Worm (Caenorhabditis elegans) whole organism, midembryonic: ENCODE data around the gene F10E9.3.
A peak's percentile ranks its signal among the peaks of the same experiment; 100 is the strongest.

ENCODE experiments used
- T22C8.4 ChIP-seq: fragments of 200-800 bp; sonication (Bioruptor generic); IDR thresholded peaks from 2 replicates; pipeline ENCODE4 v1.3.6; 2022; ENCODE audit warnings: missing genetic modification characterization, missing compliant biosample characterization
- cog-1 ChIP-seq: sonication (generic microtip); optimal IDR thresholded peaks from 2 replicates; lab custom pipeline; 2016; ENCODE audit warnings: missing genetic modification characterization, missing compliant biosample characterization
- flt-1 ChIP-seq: fragments of 200-800 bp; sonication (Bioruptor generic); IDR thresholded peaks from 2 replicates; pipeline ENCODE4 v1.3.6; 2022; ENCODE audit warnings: missing genetic modification characterization, missing compliant biosample characterization
- klf-2 ChIP-seq: fragments of 200-800 bp; sonication (Bioruptor generic); conservative IDR thresholded peaks from 2 replicates; pipeline ENCODE4 v1.3.6; 2022; ENCODE audit warnings: missing genetic modification reagents, missing genetic modification characterization, missing compliant biosample characterization
- med-1 ChIP-seq: sonication (generic microtip); optimal IDR thresholded peaks from 2 replicates; lab custom pipeline; 2017; ENCODE audit warnings: missing genetic modification characterization, mild to moderate bottlenecking, missing compliant biosample characterization, antibody characterized with exemption, missing genetic modification reagents; ENCODE audit not compliant: insufficient read depth
- ref-1 ChIP-seq: fragments of 200-800 bp; sonication (Bioruptor generic); conservative IDR thresholded peaks from 2 replicates; pipeline ENCODE4 v1.3.6; 2022; ENCODE audit warnings: missing genetic modification reagents, missing genetic modification characterization, missing compliant biosample characterization
- tab-1 ChIP-seq: fragments of 200-800 bp; sonication (Bioruptor generic); IDR thresholded peaks from 2 replicates; pipeline ENCODE4 v1.3.6; 2022; ENCODE audit warnings: missing genetic modification characterization, missing compliant biosample characterization
- ztf-23 ChIP-seq: fragments of 200-800 bp; sonication (Bioruptor generic); IDR thresholded peaks from 2 replicates; pipeline ENCODE4 v1.3.6; 2022; ENCODE audit warnings: missing genetic modification reagents, missing genetic modification characterization, missing compliant biosample characterization
- ztf-29 ChIP-seq: fragments of 200-800 bp; sonication (Bioruptor generic); IDR thresholded peaks from 2 replicates; pipeline ENCODE4 v1.3.6; 2022; ENCODE audit warnings: missing genetic modification reagents, missing genetic modification characterization, missing compliant biosample characterization

F10E9.3 gene

DNA sequence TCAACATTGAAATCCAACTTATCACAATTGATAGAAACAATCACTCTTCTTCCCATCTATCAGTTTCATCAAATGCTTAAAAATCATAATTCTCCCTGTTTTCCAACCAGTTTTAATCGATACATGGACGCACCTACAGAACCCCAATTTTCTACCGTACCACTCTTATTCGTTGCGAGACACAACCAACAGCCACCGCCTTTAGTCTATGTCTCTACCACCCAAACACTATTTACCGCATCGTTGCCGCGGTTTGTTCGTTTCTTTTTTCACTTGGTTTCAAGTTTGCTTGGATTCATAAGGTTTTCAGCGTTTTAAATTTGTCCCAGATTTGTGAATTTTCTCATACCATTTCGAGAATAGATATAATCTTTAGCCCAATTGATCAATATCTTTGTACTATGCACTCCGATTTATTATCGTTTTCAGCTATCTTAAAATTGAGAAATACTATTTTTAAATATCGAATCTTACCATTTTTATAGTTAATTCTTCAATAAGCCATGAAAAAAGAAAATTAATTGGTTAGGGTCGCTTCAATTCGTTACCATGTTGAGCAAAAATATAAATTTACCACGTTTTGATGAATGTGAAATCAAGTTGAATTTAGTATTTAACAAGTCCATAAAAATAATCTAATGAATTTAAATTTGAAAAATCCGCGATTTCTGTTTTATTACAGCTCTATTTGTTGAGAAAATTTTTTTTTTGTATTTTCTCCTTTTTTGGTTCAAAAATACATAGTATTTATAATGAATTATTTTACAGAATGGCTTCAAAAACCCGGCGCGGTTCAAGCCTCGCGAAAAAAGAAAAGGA is at the start of gene F10E9.3:
Gene F10E9.3, plus strand, starts transcription at position 769 of the 819 bp plus-strand sequence.
- TF ChIP-seq ztf-29 (GFP tag; lab: Robert Waterston, UW), result no peak
- TF ChIP-seq T22C8.4 (GFP tag; lab: Robert Waterston, UW), result no peak
- no peak for TF ChIP-seq klf-2 (GFP tag; lab: Robert Waterston, UW)
- TF ChIP-seq med-1 (GFP tag; lab: Kevin White, UChicago), result no peak
- TF ChIP-seq ref-1 (GFP tag; lab: Robert Waterston, UW), result no peak
- TF ChIP-seq flt-1, result no peak
- TF ChIP-seq cog-1 (tag; lab: Kevin White, UChicago), result no peak
- no peak for TF ChIP-seq ztf-23

DNA sequence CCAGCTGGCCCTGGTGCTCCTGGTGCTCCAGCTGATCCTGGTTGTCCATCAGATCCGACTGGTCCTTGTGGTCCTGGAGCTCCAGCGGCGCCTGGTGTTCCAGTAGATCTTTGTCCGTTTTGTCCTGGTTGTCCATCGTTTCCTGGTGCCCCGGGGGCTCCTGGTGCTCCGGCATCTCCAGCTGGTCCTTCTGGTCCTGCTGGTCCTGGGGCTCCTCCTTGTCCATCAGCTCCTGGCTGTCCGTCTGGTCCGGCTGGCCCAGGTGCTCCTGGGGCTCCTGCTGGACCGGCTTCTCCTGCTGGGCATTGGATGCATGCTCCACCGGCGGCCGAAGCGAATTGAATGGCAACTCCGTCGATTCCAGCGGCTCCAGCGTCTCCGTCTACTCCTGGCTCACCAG is 48.2 kb upstream of the F10E9.3 start:
- TF ChIP-seq ref-1 (GFP tag; lab: Robert Waterston, UW), result no peak
- no peak for TF ChIP-seq T22C8.4 (GFP tag; lab: Robert Waterston, UW)
- no peak for TF ChIP-seq tab-1 (GFP tag; lab: Robert Waterston, UW)
- no peak for TF ChIP-seq ztf-29 (GFP tag; lab: Robert Waterston, UW)
- TF ChIP-seq med-1 (GFP tag; lab: Kevin White, UChicago), result no peak
- TF ChIP-seq klf-2 (GFP tag; lab: Robert Waterston, UW), result no peak
- TF ChIP-seq cog-1 (tag; lab: Kevin White, UChicago), result no peak
- TF ChIP-seq ztf-23, result no peak
- TF ChIP-seq flt-1, result no peak

DNA sequence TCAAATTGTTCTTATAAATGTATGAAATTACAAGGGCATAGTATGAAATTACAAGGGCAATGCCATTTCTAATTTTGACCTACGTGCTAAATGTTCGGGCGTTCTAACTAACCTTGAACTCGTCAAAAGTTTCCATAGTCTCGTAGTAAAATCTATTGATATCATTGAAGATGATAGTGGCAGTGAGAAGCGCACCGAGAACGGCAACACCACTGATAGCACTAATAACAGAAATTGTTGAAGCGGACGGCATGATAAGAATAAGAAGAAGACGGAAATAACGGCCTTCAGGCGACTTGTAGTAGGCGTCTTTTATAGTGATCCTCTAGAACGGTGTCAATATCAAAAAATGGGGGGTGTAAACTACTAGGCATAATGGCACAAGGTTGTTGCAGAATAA is 47.4 kb upstream of the F10E9.3 start, which contains the start of gene col-91:
Gene col-91, minus strand, starts transcription at position 288 of the 400 bp plus-strand sequence.
- no peak for TF ChIP-seq T22C8.4 (GFP tag; lab: Robert Waterston, UW)
- TF ChIP-seq flt-1, result no peak
- no peak for TF ChIP-seq ref-1 (GFP tag; lab: Robert Waterston, UW)
- no peak for TF ChIP-seq ztf-29 (GFP tag; lab: Robert Waterston, UW)
- TF ChIP-seq cog-1 (tag; lab: Kevin White, UChicago), result no peak
- TF ChIP-seq med-1 (GFP tag; lab: Kevin White, UChicago), result no peak
- TF ChIP-seq klf-2 (GFP tag; lab: Robert Waterston, UW), result no peak
- no peak for TF ChIP-seq tab-1 (GFP tag; lab: Robert Waterston, UW)
- no peak for TF ChIP-seq ztf-23

DNA sequence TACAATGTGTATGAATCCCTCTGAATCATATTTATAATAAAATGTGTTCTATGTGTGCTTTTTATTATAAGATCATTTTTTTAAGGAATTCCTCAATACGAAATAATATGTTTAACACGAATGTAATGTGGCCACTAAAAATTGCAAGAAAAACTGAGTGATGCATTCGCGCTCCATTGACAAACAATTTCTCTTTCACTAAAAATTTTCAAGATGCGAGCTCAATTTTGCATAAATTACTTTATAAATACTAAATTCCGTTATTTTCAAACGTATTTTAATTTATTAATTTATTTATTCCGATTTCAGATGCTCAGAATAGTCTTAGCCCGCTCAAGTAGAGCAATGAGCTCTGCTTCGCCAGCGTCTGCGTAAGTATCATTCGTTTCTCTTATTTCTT is 45.1 kb upstream of the F10E9.3 start, which contains the start of gene mrps-9:
Gene mrps-9, plus strand, starts transcription at position 310 of the 400 bp plus-strand sequence.
- TF ChIP-seq T22C8.4 (GFP tag; lab: Robert Waterston, UW), result no peak
- TF ChIP-seq flt-1, result 0 out of 2 replicates have a peak, but pooled peaks have one; percentile 23

DNA sequence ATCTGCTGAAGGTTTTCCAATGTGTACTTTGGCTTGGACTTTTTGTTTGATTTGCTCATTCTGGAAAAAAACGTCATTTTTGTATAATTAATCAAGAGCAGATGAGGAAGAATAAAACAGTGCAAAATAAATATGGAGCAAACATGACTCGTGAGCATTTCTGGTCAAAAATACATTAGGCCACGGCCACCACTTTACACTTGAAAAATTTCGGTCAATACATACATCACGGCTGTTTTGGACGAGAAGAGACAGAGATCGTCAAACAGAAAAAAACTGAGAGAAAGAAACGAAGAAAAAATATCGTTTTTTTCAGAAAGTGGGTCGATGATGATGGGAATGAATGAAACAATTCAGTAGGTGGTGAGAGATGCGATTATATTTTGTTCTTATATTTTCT is 42.5 kb upstream of the F10E9.3 start, which contains the start of the genes F09G8.7 and crn-7:
Gene F09G8.7, minus strand, starts transcription at position 60 of the 400 bp plus-strand sequence.
Gene crn-7, plus strand, starts transcription at position 236 of the 400 bp plus-strand sequence.
- TF ChIP-seq tab-1 (GFP tag; lab: Robert Waterston, UW), result no peak
- no peak for TF ChIP-seq med-1 (GFP tag; lab: Kevin White, UChicago)
- TF ChIP-seq ref-1 (GFP tag; lab: Robert Waterston, UW), result no peak
- no peak for TF ChIP-seq T22C8.4 (GFP tag; lab: Robert Waterston, UW)
- TF ChIP-seq ztf-23, result no peak
- TF ChIP-seq flt-1, result no peak
- TF ChIP-seq ztf-29 (GFP tag; lab: Robert Waterston, UW), result no peak
- no peak for TF ChIP-seq cog-1 (tag; lab: Kevin White, UChicago)
- TF ChIP-seq klf-2 (GFP tag; lab: Robert Waterston, UW), result no peak

DNA sequence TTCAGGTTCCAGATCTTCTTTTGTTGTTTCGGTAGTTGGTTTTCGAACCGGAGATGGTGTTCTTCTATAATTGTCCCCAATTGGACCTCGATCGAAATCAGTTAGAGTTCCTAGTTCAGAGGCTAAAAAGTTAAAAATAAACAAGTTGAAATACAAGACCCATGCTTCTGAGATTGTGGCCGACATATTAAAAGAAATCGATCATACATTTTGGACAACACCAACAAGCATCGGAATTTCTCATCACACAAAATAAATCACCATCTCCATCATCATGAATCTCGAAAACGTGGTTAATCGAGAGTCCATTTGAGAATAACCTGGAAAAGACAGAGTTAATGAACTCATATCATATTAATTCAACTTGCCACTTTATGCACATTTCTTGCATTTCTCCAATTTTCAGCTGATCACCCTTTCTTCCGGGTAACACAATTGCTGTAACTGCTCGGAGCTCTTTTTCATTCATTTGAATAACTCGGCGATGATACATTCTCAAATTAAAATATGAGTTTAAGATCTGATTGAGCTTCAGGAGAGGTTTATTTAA is 39.1 kb upstream of the F10E9.3 start, which contains the start of the genes mps-4 and F09G8.10:
Gene mps-4, minus strand, starts transcription at position 101 of the 550 bp plus-strand sequence.
Gene F09G8.10, minus strand, starts transcription at position 500 of the 550 bp plus-strand sequence.
- no peak for TF ChIP-seq klf-2 (GFP tag; lab: Robert Waterston, UW)
- no peak for TF ChIP-seq T22C8.4 (GFP tag; lab: Robert Waterston, UW)
- TF ChIP-seq flt-1, result no peak
- TF ChIP-seq ref-1 (GFP tag; lab: Robert Waterston, UW), result no peak

DNA sequence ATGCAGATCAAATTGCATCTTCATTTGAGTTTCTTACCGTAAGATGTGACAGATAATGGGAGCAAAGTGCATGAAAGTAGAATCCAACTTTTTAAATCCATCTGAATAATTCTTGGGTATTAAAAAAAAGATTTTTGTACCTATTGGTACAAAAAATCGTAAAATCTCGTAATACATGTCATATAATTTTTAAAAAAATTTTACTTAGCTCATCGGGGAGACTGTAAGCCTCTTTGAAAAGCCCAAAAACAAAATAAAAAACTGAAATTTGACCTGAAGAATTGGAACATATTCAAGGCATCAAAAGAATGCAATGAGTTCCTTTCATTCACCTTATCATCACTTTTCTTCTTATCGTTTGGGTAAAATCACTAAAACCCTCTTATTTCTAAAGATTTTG is 34.9 kb upstream of the F10E9.3 start, which contains the start of gene clec-160:
Gene clec-160, minus strand, starts transcription at position 101 of the 400 bp plus-strand sequence.
- TF ChIP-seq tab-1 (GFP tag; lab: Robert Waterston, UW) (no peak), klf-2 (GFP tag; lab: Robert Waterston, UW) (no peak), ztf-23 (no peak), ref-1 (GFP tag; lab: Robert Waterston, UW) (no peak), cog-1 (tag; lab: Kevin White, UChicago) (no peak), ztf-29 (GFP tag; lab: Robert Waterston, UW) (no peak), flt-1 (no peak), med-1 (GFP tag; lab: Kevin White, UChicago) (no peak), T22C8.4 (GFP tag; lab: Robert Waterston, UW) (no peak)

DNA sequence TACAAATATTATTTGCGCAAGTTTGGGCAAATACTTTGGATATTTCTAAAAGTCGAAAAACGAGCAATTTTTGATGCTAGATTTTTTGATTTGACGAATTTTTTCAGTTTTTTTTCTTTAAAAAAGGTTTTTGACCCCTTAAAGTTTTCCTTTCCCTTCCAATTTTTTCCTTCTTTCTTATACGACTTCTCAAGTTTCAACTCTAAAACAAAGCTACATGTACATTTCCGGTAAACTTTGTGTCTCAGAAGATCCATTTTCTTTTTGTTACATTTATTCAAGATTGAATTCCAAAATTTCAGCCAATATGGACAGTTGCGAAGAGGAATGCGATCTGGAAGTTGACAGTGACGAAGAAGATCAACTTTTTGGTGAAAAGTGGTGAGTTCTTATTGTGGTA is 32.0 kb upstream of the F10E9.3 start, which contains the start of gene mig-10:
Gene mig-10, plus strand, starts transcription at position 301 of the 400 bp plus-strand sequence.
- TF ChIP-seq T22C8.4 (GFP tag; lab: Robert Waterston, UW) (no peak), med-1 (GFP tag; lab: Kevin White, UChicago) (no peak), tab-1 (GFP tag; lab: Robert Waterston, UW) (no peak), klf-2 (GFP tag; lab: Robert Waterston, UW) (no peak), cog-1 (tag; lab: Kevin White, UChicago) (no peak), flt-1 (no peak), ztf-29 (GFP tag; lab: Robert Waterston, UW) (no peak), ref-1 (GFP tag; lab: Robert Waterston, UW) (no peak), ztf-23 (no peak)

DNA sequence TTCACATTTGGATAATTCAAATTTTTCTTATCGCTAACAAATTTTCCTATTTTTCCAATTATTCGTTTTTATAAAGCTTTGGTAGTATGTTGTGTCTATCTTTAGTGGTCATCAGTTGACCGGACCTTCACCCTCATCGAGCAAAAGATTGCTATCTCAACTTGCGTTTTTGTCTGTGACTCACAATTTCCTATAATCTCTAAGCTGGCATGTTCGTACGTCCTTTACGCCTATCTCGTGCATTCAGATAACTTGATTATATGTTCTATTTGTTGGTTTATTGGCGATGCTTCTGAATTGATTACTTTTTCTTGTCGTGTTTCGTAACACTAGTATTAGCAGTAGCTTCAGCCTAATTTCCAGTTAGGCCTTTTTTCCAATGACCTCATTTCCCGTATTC is 31.2 kb upstream of the F10E9.3 start:
- TF ChIP-seq tab-1 (GFP tag; lab: Robert Waterston, UW) (no peak), klf-2 (GFP tag; lab: Robert Waterston, UW) (no peak), ref-1 (GFP tag; lab: Robert Waterston, UW) (no peak), cog-1 (tag; lab: Kevin White, UChicago) (no peak), ztf-29 (GFP tag; lab: Robert Waterston, UW) (no peak), ztf-23 (no peak), med-1 (GFP tag; lab: Kevin White, UChicago) (no peak)
